Worm (Caenorhabditis elegans) whole organism, L4 larva: ENCODE results near the gene col-71.

ENCODE experiments used
- F26F4.8 ChIP-seq: fragments of 200-800 bp; sonication (Bioruptor generic); conservative IDR thresholded peaks from 2 replicates; pipeline ENCODE4 v1.3.6; 2022; ENCODE audit warnings: missing genetic modification characterization, missing compliant biosample characterization
- F37D6.2 ChIP-seq: sonication (generic microtip); optimal IDR thresholded peaks from 2 replicates; lab custom pipeline; 2016; ENCODE audit warnings: mild to moderate bottlenecking, missing genetic modification characterization, missing compliant biosample characterization
- F49E8.2 ChIP-seq: sonication (generic microtip); optimal IDR thresholded peaks from 2 replicates; lab custom pipeline; 2016; ENCODE audit warnings: missing compliant biosample characterization, mild to moderate bottlenecking, missing genetic modification characterization, borderline replicate concordance
- T20F7.1 ChIP-seq: fragments of 200-800 bp; sonication (Bioruptor generic); optimal IDR thresholded peaks from 2 replicates; lab custom pipeline; 2018; ENCODE audit warnings: mild to moderate bottlenecking, missing genetic modification characterization, missing compliant biosample characterization
- Y5F2A.4 ChIP-seq: fragments of 200-800 bp; sonication (Bioruptor generic); optimal IDR thresholded peaks from 2 replicates; lab custom pipeline; 2018; ENCODE audit warnings: mild to moderate bottlenecking, missing genetic modification characterization, missing compliant biosample characterization
- aly-2 ChIP-seq: sonication (generic microtip); optimal IDR thresholded peaks from 2 replicates; lab custom pipeline; 2018; ENCODE audit warnings: missing biosample characterization, missing genetic modification characterization
- ama-1 ChIP-seq: fragments of 150-350 bp; optimal IDR thresholded peaks from 2 replicates; lab custom pipeline; 2014; ENCODE audit warnings: inconsistent platforms, mixed read lengths
- attf-4 ChIP-seq: sonication (generic microtip); optimal IDR thresholded peaks from 3 replicates; lab custom pipeline; 2017; ENCODE audit warnings: missing biosample characterization, missing genetic modification characterization
- ceh-28 ChIP-seq: fragments of 150-350 bp; optimal IDR thresholded peaks from 2 replicates; lab custom pipeline; 2014; ENCODE audit warnings: missing biosample characterization, missing genetic modification reagents, missing genetic modification characterization
- ceh-32 ChIP-seq: sonication (generic microtip); optimal IDR thresholded peaks from 2 replicates; lab custom pipeline; 2016; ENCODE audit warnings: mild to moderate bottlenecking, missing genetic modification characterization, missing compliant biosample characterization; ENCODE audit not compliant: poor library complexity
- ceh-62 ChIP-seq: sonication (generic microtip); optimal IDR thresholded peaks from 2 replicates; lab custom pipeline; 2017; ENCODE audit warnings: missing biosample characterization, missing genetic modification characterization
- ceh-82 ChIP-seq: sonication (generic microtip); optimal IDR thresholded peaks from 2 replicates; lab custom pipeline; 2017; ENCODE audit warnings: missing biosample characterization, missing genetic modification characterization
- ces-1 ChIP-seq: fragments of 150-350 bp; sonication (generic microtip); optimal IDR thresholded peaks from 4 replicates; lab custom pipeline; 2014; ENCODE audit warnings: missing biosample characterization, missing genetic modification reagents, missing genetic modification characterization
- cey-2 ChIP-seq: sonication (generic microtip); optimal IDR thresholded peaks from 3 replicates; lab custom pipeline; 2017; ENCODE audit warnings: missing genetic modification characterization, mild to moderate bottlenecking, missing compliant biosample characterization, antibody characterized with exemption, borderline replicate concordance; ENCODE audit not compliant: insufficient read depth
- daf-16 ChIP-seq, 3 experiments: sonication (generic microtip); optimal IDR thresholded peaks; 2 replicates each; lab custom pipeline; 2016 to 2017; ENCODE audit warnings: missing genetic modification characterization in 3 of 3, missing genetic modification reagents in 3 of 3, mild to moderate bottlenecking in 2 of 3, missing compliant biosample characterization in 2 of 3, missing biosample characterization in 1 of 3, moderate library complexity in 1 of 3
- dmd-8 ChIP-seq: fragments of 200-800 bp; sonication (Bioruptor generic); IDR thresholded peaks from 2 replicates; pipeline ENCODE4 v1.3.6; 2022; ENCODE audit warnings: missing genetic modification characterization, missing compliant biosample characterization
- dmd-9 ChIP-seq: fragments of 200-800 bp; sonication (Bioruptor generic); IDR thresholded peaks from 2 replicates; pipeline ENCODE4 v1.3.6; 2022; ENCODE audit warnings: missing genetic modification reagents, missing genetic modification characterization, missing compliant biosample characterization
- dve-1 ChIP-seq: sonication (generic microtip); optimal IDR thresholded peaks from 2 replicates; lab custom pipeline; 2017; ENCODE audit warnings: antibody characterized with exemption, mild to moderate bottlenecking, missing genetic modification characterization, missing compliant biosample characterization; ENCODE audit not compliant: insufficient read depth
- egl-43 ChIP-seq: fragments of 200-800 bp; sonication (Bioruptor generic); IDR thresholded peaks from 2 replicates; pipeline ENCODE4 v1.3.6; 2022; ENCODE audit warnings: missing genetic modification reagents, missing genetic modification characterization, missing compliant biosample characterization
- gei-8 ChIP-seq: fragments of 200-800 bp; sonication (Bioruptor generic); optimal IDR thresholded peaks from 2 replicates; lab custom pipeline; 2018; ENCODE audit warnings: mild to moderate bottlenecking, missing genetic modification characterization, missing compliant biosample characterization
- jun-1 ChIP-seq: fragments of 150-350 bp; optimal IDR thresholded peaks from 2 replicates; lab custom pipeline; 2014; ENCODE audit warnings: missing biosample characterization, missing genetic modification reagents, missing genetic modification characterization
- lim-7 ChIP-seq: fragments of 200-800 bp; sonication (Bioruptor generic); IDR thresholded peaks from 2 replicates; pipeline ENCODE4 v1.3.6; 2022; ENCODE audit warnings: missing genetic modification characterization, missing compliant biosample characterization
- lin-1 ChIP-seq: fragments of 200-800 bp; sonication (Bioruptor generic); IDR thresholded peaks from 2 replicates; pipeline ENCODE4 v1.3.6; 2022; ENCODE audit warnings: missing genetic modification reagents, missing genetic modification characterization, missing compliant biosample characterization
- lin-13 ChIP-seq: fragments of 150-350 bp; optimal IDR thresholded peaks from 2 replicates; lab custom pipeline; 2014; ENCODE audit warnings: missing biosample characterization, missing genetic modification reagents, missing genetic modification characterization
- lin-39 ChIP-seq: fragments of 150-350 bp; optimal IDR thresholded peaks from 2 replicates; lab custom pipeline; 2014; ENCODE audit warnings: missing biosample characterization, missing genetic modification reagents, missing genetic modification characterization
- lir-3 ChIP-seq: sonication (generic microtip); optimal IDR thresholded peaks from 2 replicates; lab custom pipeline; 2016; ENCODE audit warnings: mild to moderate bottlenecking, missing genetic modification characterization, missing compliant biosample characterization
- lsy-2 ChIP-seq, 2 experiments: fragments of 150-350 bp in 1 of 2; sonication (generic microtip) in 1 of 2; optimal IDR thresholded peaks; 2 replicates each; lab custom pipeline; 2014 to 2017; ENCODE audit warnings: missing biosample characterization in 2 of 2, missing genetic modification characterization in 2 of 2
- madf-5 ChIP-seq, 2 experiments: fragments of 200-800 bp; sonication (Bioruptor generic); IDR thresholded peaks; 2 replicates each; pipeline ENCODE4 v1.3.6; 2022; ENCODE audit warnings: missing compliant biosample characterization in 2 of 2, missing genetic modification characterization in 2 of 2
- mep-1 ChIP-seq: fragments of 150-350 bp; sonication (generic microtip); optimal IDR thresholded peaks from 3 replicates; lab custom pipeline; 2014; ENCODE audit warnings: missing biosample characterization, missing genetic modification characterization
- mxl-2 ChIP-seq: fragments of 200-800 bp; sonication (Bioruptor generic); conservative IDR thresholded peaks from 2 replicates; pipeline ENCODE4 v1.3.6; 2022; ENCODE audit warnings: missing genetic modification reagents, missing genetic modification characterization, missing compliant biosample characterization
- nhr-102 ChIP-seq: sonication (generic microtip); optimal IDR thresholded peaks from 2 replicates; lab custom pipeline; 2016; ENCODE audit warnings: mild to moderate bottlenecking, missing genetic modification characterization, moderate library complexity, missing compliant biosample characterization
- nhr-25 ChIP-seq: sonication (generic microtip); optimal IDR thresholded peaks from 2 replicates; lab custom pipeline; 2017; ENCODE audit warnings: missing genetic modification characterization, mild to moderate bottlenecking, missing compliant biosample characterization, antibody characterized with exemption, moderate library complexity, borderline replicate concordance; ENCODE audit not compliant: insufficient read depth
- nhr-48 ChIP-seq: sonication (generic microtip); optimal IDR thresholded peaks from 2 replicates; lab custom pipeline; 2016; ENCODE audit warnings: mild to moderate bottlenecking, missing genetic modification characterization, missing compliant biosample characterization
- nhr-77 ChIP-seq: fragments of 150-350 bp; optimal IDR thresholded peaks from 2 replicates; lab custom pipeline; 2014; ENCODE audit warnings: missing biosample characterization, missing genetic modification characterization
- pha-4 ChIP-seq, 2 experiments: fragments of 150-350 bp in 1 of 2; fragments of 200-800 bp in 1 of 2; sonication (Bioruptor generic) in 1 of 2; IDR thresholded peaks in 1 of 2; optimal IDR thresholded peaks in 1 of 2; 2 replicates each; pipeline versions ENCODE4 v1.3.6 to Lab custom; 2014 to 2022; ENCODE audit warnings: missing genetic modification characterization in 2 of 2, missing genetic modification reagents in 2 of 2, missing biosample characterization in 1 of 2, missing compliant biosample characterization in 1 of 2
- pqm-1 ChIP-seq: sonication (generic microtip); optimal IDR thresholded peaks from 2 replicates; lab custom pipeline; 2017; ENCODE audit warnings: missing biosample characterization, missing genetic modification characterization
- skn-1 ChIP-seq: fragments of 150-350 bp; optimal IDR thresholded peaks from 2 replicates; lab custom pipeline; 2014; ENCODE audit warnings: missing biosample characterization, missing genetic modification characterization
- spr-1 ChIP-seq: sonication (generic microtip); optimal IDR thresholded peaks from 2 replicates; lab custom pipeline; 2016; ENCODE audit warnings: mild to moderate bottlenecking, missing genetic modification characterization, missing compliant biosample characterization
- spr-3 ChIP-seq: fragments of 200-800 bp; sonication (Bioruptor generic); optimal IDR thresholded peaks from 2 replicates; lab custom pipeline; 2018; ENCODE audit warnings: mild to moderate bottlenecking, missing genetic modification characterization, missing compliant biosample characterization
- unc-130 ChIP-seq: sonication (generic microtip); optimal IDR thresholded peaks from 2 replicates; lab custom pipeline; 2016; ENCODE audit warnings: missing genetic modification reagents, missing genetic modification characterization, missing compliant biosample characterization
- unc-62 ChIP-seq, 3 experiments: fragments of 150-350 bp in 1 of 3; sonication (generic microtip); optimal IDR thresholded peaks in 2 of 3; peaks in 1 of 3; 1 replicate in 1 of 3; 2 replicates in 2 of 3; lab custom pipeline; 2014 to 2017; ENCODE audit warnings: missing biosample characterization in 3 of 3, missing genetic modification characterization in 3 of 3, missing genetic modification reagents in 3 of 3, missing genotype in 1 of 3
- zag-1 ChIP-seq: fragments of 150-350 bp; optimal IDR thresholded peaks from 2 replicates; lab custom pipeline; 2014; ENCODE audit warnings: missing biosample characterization, missing genetic modification characterization
- zfp-2 ChIP-seq: sonication (generic microtip); optimal IDR thresholded peaks from 2 replicates; lab custom pipeline; 2016; ENCODE audit warnings: mild to moderate bottlenecking, missing genetic modification characterization, missing compliant biosample characterization
- zip-2 ChIP-seq: fragments of 150-350 bp; optimal IDR thresholded peaks from 2 replicates; lab custom pipeline; 2014; ENCODE audit warnings: missing biosample characterization, missing genetic modification characterization
- ztf-11 ChIP-seq: fragments of 150-350 bp; optimal IDR thresholded peaks from 2 replicates; lab custom pipeline; 2014; ENCODE audit warnings: missing biosample characterization, missing genetic modification characterization

Gene col-71

DNA sequence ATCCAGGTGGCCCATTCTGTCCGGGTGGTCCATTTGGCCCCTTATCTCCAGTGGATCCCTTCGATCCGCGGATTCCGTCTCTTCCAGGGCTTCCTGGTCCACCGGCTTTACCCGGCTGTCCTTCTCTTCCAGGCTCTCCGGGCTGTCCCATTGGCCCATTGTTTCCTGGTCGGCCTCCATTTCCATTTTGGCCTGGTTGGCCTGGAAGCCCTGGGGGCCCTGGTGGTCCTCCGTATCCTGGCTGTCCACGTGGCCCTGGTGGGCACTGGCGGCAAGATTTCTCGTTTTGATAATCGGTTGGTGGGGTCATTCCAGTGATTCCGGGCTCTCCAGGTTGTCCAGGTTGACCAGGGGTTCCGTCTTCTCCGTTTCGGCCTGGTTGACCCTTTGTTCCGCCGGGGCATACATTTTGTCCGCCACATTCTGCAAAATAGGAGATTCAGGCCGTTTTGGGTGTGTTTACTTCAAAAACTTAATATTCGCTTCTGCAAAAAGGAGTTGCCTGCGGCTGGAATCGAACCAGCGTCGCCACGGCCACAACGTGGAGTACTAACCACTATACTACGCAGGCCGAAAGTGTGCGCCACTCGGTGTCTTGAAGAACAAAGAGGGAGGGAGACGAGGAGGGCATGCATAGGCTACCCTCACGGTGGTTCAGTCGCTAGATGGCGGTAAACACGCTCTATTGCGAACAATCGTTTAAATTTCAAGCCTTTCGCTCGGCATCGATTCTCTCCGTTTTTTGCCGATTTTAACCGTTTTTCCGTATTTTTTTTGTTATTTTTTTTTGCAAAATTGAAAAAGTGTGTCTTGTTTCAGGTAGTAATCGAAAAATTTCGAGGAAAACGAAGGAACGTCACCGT is 18.8 kb upstream of the col-71 start, which contains the start of gene W09G10.9 (continued):
- TF ChIP-seq ceh-82 (no peak), ces-1 (GFP tag; lab: Kevin White, UChicago) (no peak), daf-16 (GFP tag; optimal IDR thresholded peaks at IDR 0.05; lab: Kevin White, UChicago) (peak in 1 of 2 experiments; percentile 29), daf-16 (tag; optimal IDR thresholded peaks at IDR 0.05; lab: Kevin White, UChicago) (peak; percentile 54), cey-2 (tag; lab: Kevin White, UChicago) (no peak), spr-1 (tag; lab: Kevin White, UChicago) (peak; percentile 20), pqm-1 (no peak), jun-1 (tag; lab: Kevin White, UChicago) (peak; percentile 30), nhr-102 (peak; percentile 46), dve-1 (peak; percentile 25), mep-1 (tag; lab: Kevin White, UChicago) (peak; percentile 71), nhr-77 (peak; percentile 61), Y5F2A.4 (GFP tag; lab: Kevin White, UChicago) (no peak), pha-4 (GFP tag; IDR thresholded peaks at IDR 0.05; lab: Robert Waterston, UW) (peak; percentile 90), pha-4 (tag; optimal IDR thresholded peaks at IDR 0.05; lab: Kevin White, UChicago) (no peak), F37D6.2 (no peak), unc-62 (GFP tag; optimal IDR thresholded peaks at IDR 0.05 in 1 of 2; lab: Kevin White, UChicago) (peak in 1 of 2 experiments; percentile 66), unc-62 (tag; optimal IDR thresholded peaks at IDR 0.05; lab: Kevin White, UChicago) (no peak), F49E8.2 (tag; lab: Kevin White, UChicago) (no peak), egl-43 (GFP tag; lab: Robert Waterston, UW) (peak; percentile 89), gei-8 (GFP tag; lab: Kevin White, UChicago) (no peak), lin-1 (GFP tag; lab: Robert Waterston, UW) (peak; percentile 44), nhr-25 (no peak), zfp-2 (tag; lab: Kevin White, UChicago) (peak; percentile 14), ztf-11 (tag; lab: Kevin White, UChicago) (no peak), F26F4.8 (0 out of 2 replicates have a peak, but pooled peaks have one; percentile 23), mxl-2 (no peak; the same call in 1 of the 2 replicates), ceh-28 (tag; lab: Kevin White, UChicago) (no peak), ceh-32 (tag; lab: Kevin White, UChicago) (no peak), lsy-2 (tag; optimal IDR thresholded peaks at IDR 0.05; lab: Kevin White, UChicago) (peak; percentile 51 to 74), skn-1 (no peak), ama-1 (no peak), ceh-62 (tag; lab: Kevin White, UChicago) (no peak), T20F7.1 (GFP tag; lab: Kevin White, UChicago) (no peak), zip-2 (tag; lab: Kevin White, UChicago) (no peak), lin-39 (tag; lab: Kevin White, UChicago) (no peak), nhr-48 (no peak)

DNA sequence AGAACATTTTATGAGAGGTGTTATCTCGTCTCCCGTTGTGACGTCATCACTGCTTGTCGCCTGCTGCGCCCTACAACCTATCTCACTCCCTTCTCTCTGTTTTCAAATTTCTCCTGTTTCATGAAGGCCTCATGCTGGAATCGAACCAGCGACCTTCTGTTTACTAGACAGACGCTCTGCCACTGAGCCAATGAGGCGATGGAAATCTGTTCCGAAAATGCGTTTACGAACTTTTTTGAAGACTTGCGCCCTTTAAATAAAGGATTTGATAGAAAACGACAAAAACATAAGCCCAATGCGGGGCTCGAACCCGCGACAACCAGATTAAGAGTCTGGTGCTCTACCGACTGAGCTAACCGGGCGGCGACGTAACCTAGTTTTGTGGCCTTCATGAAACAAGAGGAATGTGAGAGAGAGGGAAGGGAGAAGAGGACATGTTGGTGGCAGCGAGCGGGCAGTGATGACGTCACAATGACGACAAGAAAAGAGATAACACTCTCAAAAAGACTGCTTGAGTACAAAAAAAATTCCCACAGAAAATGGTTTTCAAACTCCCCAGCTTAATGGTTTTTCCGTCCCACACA is 16.7 kb upstream of the col-71 start, which contains the start of gene clec-126:
Gene clec-126 (plus strand): TSS at position 534 of the 584 bp plus-strand sequence.
- TF ChIP-seq dve-1 (peak; percentile 99), lir-3 (tag; lab: Kevin White, UChicago) (peak; percentile 74), lin-13 (peak; percentile 91), mxl-2 (0 out of 2 replicates have a peak, but pooled peaks have one; percentile 12), lim-7 (GFP tag; lab: Robert Waterston, UW) (peak; percentile 77), lin-39 (tag; lab: Kevin White, UChicago) (no peak), zip-2 (tag; lab: Kevin White, UChicago) (peak; percentile 65), aly-2 (tag; lab: Kevin White, UChicago) (no peak), attf-4 (tag; lab: Kevin White, UChicago) (no peak), madf-5 (GFP tag; IDR thresholded peaks at IDR 0.05; lab: Robert Waterston, UW) (0 out of 4 replicates have a peak, but pooled peaks of 1 of the 2 experiments have one; percentile 65), nhr-102 (peak; percentile 89), zag-1 (no peak), Y5F2A.4 (GFP tag; lab: Kevin White, UChicago) (peak; percentile 71), unc-130 (peak; percentile 68), skn-1 (no peak), spr-3 (GFP tag; lab: Kevin White, UChicago) (peak; percentile 38), pha-4 (GFP tag; IDR thresholded peaks at IDR 0.05; lab: Robert Waterston, UW) (peak; percentile 74; the same call in 1 of the 2 replicates), pha-4 (tag; optimal IDR thresholded peaks at IDR 0.05; lab: Kevin White, UChicago) (peak; percentile 27), dmd-9 (GFP tag; lab: Robert Waterston, UW) (peak; percentile 78), T20F7.1 (GFP tag; lab: Kevin White, UChicago) (no peak), dmd-8 (GFP tag; lab: Robert Waterston, UW) (no peak; the same call in 1 of the 2 replicates)
